Worm (Caenorhabditis elegans) whole organism, late embryonic: ENCODE data around the gene cpr-3.
"Not testable (repeated sequence)": the region's sequence is repeated elsewhere in the genome, so short reads cannot be mapped to it uniquely, and the experiment has no call there.

Experiments used
- K09A11.1 ChIP-seq: sonication (generic microtip); optimal IDR thresholded peaks from 2 replicates; lab custom pipeline; 2017; ENCODE audit warnings: antibody characterized with exemption, mild to moderate bottlenecking, missing genetic modification characterization, missing compliant biosample characterization; ENCODE audit not compliant: insufficient read depth
- ceh-19 ChIP-seq: fragments of 200-800 bp; sonication (Bioruptor generic); optimal IDR thresholded peaks from 2 replicates; lab custom pipeline; 2018; ENCODE audit warnings: mild to moderate bottlenecking, missing genetic modification characterization, missing compliant biosample characterization
- ceh-30 ChIP-seq: fragments of 150-350 bp; optimal IDR thresholded peaks from 2 replicates; lab custom pipeline; 2014; ENCODE audit warnings: missing biosample characterization, missing genetic modification characterization
- ceh-31 ChIP-seq: sonication (generic microtip); optimal IDR thresholded peaks from 2 replicates; lab custom pipeline; 2016; ENCODE audit warnings: missing genetic modification characterization, missing compliant biosample characterization
- ceh-34 ChIP-seq: sonication (generic microtip); optimal IDR thresholded peaks from 2 replicates; lab custom pipeline; 2016; ENCODE audit warnings: mild to moderate bottlenecking, missing genetic modification characterization, missing compliant biosample characterization
- ceh-45 ChIP-seq: fragments of 200-800 bp; sonication (Bioruptor generic); IDR thresholded peaks from 2 replicates; pipeline ENCODE4 v1.3.6; 2022; ENCODE audit warnings: missing genetic modification reagents, missing genetic modification characterization, missing compliant biosample characterization
- ceh-6 ChIP-seq: fragments of 200-800 bp; sonication (Bioruptor generic); optimal IDR thresholded peaks from 2 replicates; lab custom pipeline; 2018; ENCODE audit warnings: mild to moderate bottlenecking, missing genetic modification characterization, missing compliant biosample characterization
- ceh-9 ChIP-seq: sonication (generic microtip); optimal IDR thresholded peaks from 2 replicates; lab custom pipeline; 2016; ENCODE audit warnings: mild to moderate bottlenecking, missing genetic modification characterization, inconsistent platforms, missing compliant biosample characterization
- elt-2 ChIP-seq: sonication (generic microtip); optimal IDR thresholded peaks from 2 replicates; lab custom pipeline; 2016; ENCODE audit warnings: missing genetic modification reagents, missing genetic modification characterization, missing compliant biosample characterization
- elt-4 ChIP-seq: sonication (generic microtip); optimal IDR thresholded peaks from 2 replicates; lab custom pipeline; 2016; ENCODE audit warnings: missing genetic modification characterization, missing compliant biosample characterization
- fkh-6 ChIP-seq: sonication (generic microtip); optimal IDR thresholded peaks from 2 replicates; lab custom pipeline; 2016; ENCODE audit warnings: missing genetic modification characterization, missing compliant biosample characterization
- gmeb-2 ChIP-seq: sonication (generic microtip); optimal IDR thresholded peaks from 2 replicates; lab custom pipeline; 2016; ENCODE audit warnings: missing genetic modification characterization, inconsistent platforms, missing compliant biosample characterization
- hlh-15 ChIP-seq: sonication (generic microtip); optimal IDR thresholded peaks from 2 replicates; lab custom pipeline; 2016; ENCODE audit warnings: missing genetic modification characterization, missing compliant biosample characterization
- hlh-30 ChIP-seq: sonication (generic microtip); optimal IDR thresholded peaks from 2 replicates; lab custom pipeline; 2017; ENCODE audit warnings: antibody characterized with exemption, missing genetic modification characterization, missing compliant biosample characterization; ENCODE audit not compliant: insufficient read depth
- hlh-6 ChIP-seq: sonication (generic microtip); optimal IDR thresholded peaks from 2 replicates; lab custom pipeline; 2016; ENCODE audit warnings: missing genotype, missing genetic modification characterization, missing compliant biosample characterization
- lim-6 ChIP-seq: sonication (generic microtip); optimal IDR thresholded peaks from 2 replicates; lab custom pipeline; 2016; ENCODE audit warnings: missing genetic modification characterization, missing compliant biosample characterization
- mec-3 ChIP-seq: sonication (generic microtip); optimal IDR thresholded peaks from 2 replicates; lab custom pipeline; 2016; ENCODE audit warnings: borderline replicate concordance, missing genetic modification characterization, missing compliant biosample characterization
- nfya-1 ChIP-seq: sonication (generic microtip); optimal IDR thresholded peaks from 2 replicates; lab custom pipeline; 2017; ENCODE audit warnings: missing genetic modification characterization, mild to moderate bottlenecking, missing compliant biosample characterization, antibody characterized with exemption, moderate library complexity
- nhr-232 ChIP-seq: sonication (generic microtip); optimal IDR thresholded peaks from 2 replicates; lab custom pipeline; 2016; ENCODE audit warnings: missing genetic modification characterization, missing compliant biosample characterization
- odd-2 ChIP-seq: sonication (generic microtip); optimal IDR thresholded peaks from 2 replicates; lab custom pipeline; 2017; ENCODE audit warnings: antibody characterized with exemption, mild to moderate bottlenecking, missing genetic modification characterization, missing compliant biosample characterization
- pag-3 ChIP-seq: sonication (generic microtip); optimal IDR thresholded peaks from 2 replicates; lab custom pipeline; 2016; ENCODE audit warnings: missing compliant biosample characterization, missing genetic modification characterization, borderline replicate concordance
- pat-9 ChIP-seq: fragments of 200-800 bp; sonication (Bioruptor generic); optimal IDR thresholded peaks from 2 replicates; lab custom pipeline; 2018; ENCODE audit warnings: mild to moderate bottlenecking, missing genetic modification characterization, moderate library complexity, missing compliant biosample characterization
- pax-1 ChIP-seq: fragments of 150-350 bp; optimal IDR thresholded peaks from 2 replicates; lab custom pipeline; 2014; ENCODE audit warnings: missing biosample characterization, missing genetic modification characterization
- pha-4 ChIP-seq: fragments of 150-350 bp; optimal IDR thresholded peaks from 2 replicates; lab custom pipeline; 2018; ENCODE audit warnings: missing biosample characterization, missing genetic modification reagents, missing genetic modification characterization
- pqm-1 ChIP-seq: sonication (generic microtip); optimal IDR thresholded peaks from 2 replicates; lab custom pipeline; 2016; ENCODE audit warnings: missing genetic modification characterization, missing compliant biosample characterization
- pros-1 ChIP-seq: fragments of 150-350 bp; optimal IDR thresholded peaks from 2 replicates; lab custom pipeline; 2014; ENCODE audit warnings: missing biosample characterization, missing genetic modification reagents, missing genetic modification characterization
- rnt-1 ChIP-seq: sonication (generic microtip); optimal IDR thresholded peaks from 2 replicates; lab custom pipeline; 2016; ENCODE audit warnings: missing genetic modification characterization, missing compliant biosample characterization
- sdc-2 ChIP-seq: sonication (generic microtip); optimal IDR thresholded peaks from 2 replicates; lab custom pipeline; 2016; ENCODE audit warnings: missing genotype, missing genetic modification characterization, missing compliant biosample characterization
- sox-4 ChIP-seq: sonication (generic microtip); optimal IDR thresholded peaks from 2 replicates; lab custom pipeline; 2017; ENCODE audit warnings: mild to moderate bottlenecking, missing genetic modification characterization, inconsistent platforms, missing compliant biosample characterization
- syd-9 ChIP-seq: sonication (generic microtip); optimal IDR thresholded peaks from 2 replicates; lab custom pipeline; 2016; ENCODE audit warnings: mild to moderate bottlenecking, missing genetic modification characterization, moderate library complexity, missing compliant biosample characterization
- tbx-2 ChIP-seq: sonication (generic microtip); optimal IDR thresholded peaks from 2 replicates; lab custom pipeline; 2016; ENCODE audit warnings: missing genetic modification characterization, missing compliant biosample characterization
- unc-3 ChIP-seq, 2 experiments: fragments of 200-800 bp in 1 of 2; sonication (Bioruptor generic) in 1 of 2; sonication (generic microtip) in 1 of 2; conservative IDR thresholded peaks in 1 of 2; optimal IDR thresholded peaks in 1 of 2; 2 replicates each; pipeline versions ENCODE4 v1.3.6 to Lab custom; 2016 to 2022; ENCODE audit warnings: missing compliant biosample characterization in 2 of 2, missing genetic modification characterization in 2 of 2, missing genetic modification reagents in 1 of 2
- unc-55 ChIP-seq: sonication (generic microtip); optimal IDR thresholded peaks from 2 replicates; lab custom pipeline; 2017; ENCODE audit warnings: missing biosample characterization, missing genetic modification reagents, missing genetic modification characterization

The cpr-3 gene

DNA sequence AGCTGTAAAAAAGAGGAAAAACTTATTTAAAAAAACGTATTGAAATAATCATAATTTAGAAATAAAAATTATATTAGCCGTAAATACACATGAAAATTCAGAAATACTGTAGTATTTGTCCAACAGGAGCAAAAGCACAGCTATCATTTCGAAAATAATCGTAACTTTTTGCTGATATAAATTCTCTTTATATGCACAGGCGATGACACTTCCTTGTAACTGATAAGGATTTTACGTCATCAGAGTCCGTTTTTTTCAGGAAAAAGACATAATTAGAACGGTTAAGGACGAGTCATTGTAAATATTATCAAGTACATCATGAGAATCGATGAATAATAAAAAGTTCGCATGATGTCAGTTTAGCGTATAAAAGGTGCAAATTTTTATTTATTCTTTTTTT is 24.9 kb upstream of the cpr-3 start:
- TF ChIP-seq nhr-232 (tag; lab: Kevin White, UChicago): no peak
- TF ChIP-seq elt-2: peak; percentile 85

DNA sequence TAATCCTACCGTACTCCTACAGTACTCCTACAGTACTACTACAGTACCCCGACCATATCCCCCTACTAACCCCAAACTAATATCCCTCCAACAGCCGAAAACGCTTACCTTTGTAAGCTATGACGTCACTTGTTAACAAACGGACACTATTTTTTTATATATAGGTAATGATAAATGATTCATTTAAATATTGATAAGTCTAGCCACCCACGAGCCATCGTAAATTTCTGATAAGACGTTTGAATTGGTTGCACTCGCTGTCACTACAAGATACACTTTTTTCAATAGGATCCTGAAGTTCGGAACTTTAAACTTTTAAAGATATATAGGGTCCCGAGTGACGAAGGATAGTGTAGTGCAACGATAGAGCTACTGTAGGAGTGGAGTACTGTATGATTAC is 24.2 kb upstream of the cpr-3 start, which contains the start of gene nhr-247:
nhr-247 (plus strand) TSS at position 330 of the 400 bp plus-strand sequence.
- TF ChIP-seq pag-3; hlh-30; tbx-2 (tag; lab: Kevin White, UChicago): not testable (repeated sequence)

DNA sequence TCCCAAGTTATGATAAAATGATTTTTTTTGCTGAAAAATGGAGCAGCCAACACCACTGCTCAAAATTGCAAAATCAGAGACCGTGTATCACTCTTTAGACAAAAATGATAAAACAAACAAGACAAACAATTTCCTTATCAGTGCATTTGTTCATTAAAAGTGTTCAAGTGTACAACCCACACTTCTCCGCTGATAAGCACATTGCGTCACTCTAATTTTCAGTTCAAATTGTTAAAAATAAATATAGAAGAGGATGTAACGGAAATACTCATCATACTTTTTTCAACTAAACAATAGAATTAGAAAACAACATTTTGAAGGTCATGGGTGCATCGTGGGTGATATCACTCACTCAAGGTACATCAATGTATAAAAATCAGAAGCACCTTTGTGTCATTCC is 20.1 kb upstream of the cpr-3 start, which contains the start of gene nhr-291:
nhr-291 (plus strand) TSS at position 324 of the 400 bp plus-strand sequence.
- no peak for TF ChIP-seq pha-4 (tag; lab: Kevin White, UChicago)
- no peak for TF ChIP-seq nhr-232 (tag; lab: Kevin White, UChicago)
- no peak for TF ChIP-seq nfya-1 (tag; lab: Kevin White, UChicago)
- TF ChIP-seq sdc-2: no peak
- TF ChIP-seq pqm-1 (tag; lab: Kevin White, UChicago): peak; percentile 40
- peak; percentile 99 for TF ChIP-seq elt-2
- TF ChIP-seq sox-4 (tag; lab: Kevin White, UChicago): no peak
- TF ChIP-seq tbx-2 (tag; lab: Kevin White, UChicago): no peak

DNA sequence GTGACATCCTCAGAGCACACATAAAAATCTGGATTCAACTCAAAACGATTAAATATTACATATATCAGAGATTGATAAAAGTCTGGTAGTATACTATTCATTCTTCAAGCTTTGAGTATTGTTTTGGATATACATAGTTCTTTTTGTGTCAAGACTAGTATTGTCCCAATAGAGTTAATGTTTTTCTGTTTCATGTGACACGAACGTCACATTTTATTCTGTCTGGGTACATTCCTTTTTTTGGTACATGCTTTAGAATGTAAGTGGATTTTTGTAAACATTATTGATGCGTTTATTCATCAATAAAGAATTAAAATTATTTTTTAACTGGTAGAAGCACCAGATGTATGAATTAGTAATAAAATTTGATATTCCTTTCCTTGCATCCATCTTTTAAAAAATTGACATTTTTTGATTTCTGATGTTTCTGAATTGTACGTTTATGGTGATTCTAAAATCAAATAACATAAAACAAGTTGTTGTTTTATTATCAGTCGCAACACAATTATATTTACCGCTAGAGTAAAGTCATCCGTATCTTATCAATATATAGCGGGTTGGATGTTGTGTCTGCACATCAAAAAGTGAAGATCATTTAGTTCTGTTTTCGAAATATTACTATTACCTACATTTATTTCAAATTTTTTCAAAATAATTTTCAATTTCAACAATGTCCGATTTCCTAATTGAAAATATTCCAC is 17.5 kb upstream of the cpr-3 start, which contains the start of the genes srt-22 and nhr-246:
srt-22 (minus strand) TSS at position 101 of the 701 bp plus-strand sequence.
nhr-246 (plus strand) TSS at position 651 of the 701 bp plus-strand sequence.
- no peak for TF ChIP-seq nhr-232 (tag; lab: Kevin White, UChicago)
- TF ChIP-seq rnt-1: no peak
- TF ChIP-seq mec-3: no peak
- no peak for TF ChIP-seq hlh-15
- no peak for TF ChIP-seq lim-6 (tag; lab: Kevin White, UChicago)
- TF ChIP-seq ceh-34 (tag; lab: Kevin White, UChicago): no peak
- TF ChIP-seq ceh-19 (GFP tag; lab: Kevin White, UChicago): no peak
- no peak for TF ChIP-seq K09A11.1 (tag; lab: Kevin White, UChicago)
- TF ChIP-seq ceh-6 (GFP tag; lab: Kevin White, UChicago): no peak
- no peak for TF ChIP-seq unc-55 (GFP tag; lab: Kevin White, UChicago)
- no peak for TF ChIP-seq syd-9
- TF ChIP-seq ceh-30 (tag; lab: Kevin White, UChicago): no peak
- no peak for TF ChIP-seq odd-2 (tag; lab: Kevin White, UChicago)
- no peak for TF ChIP-seq pros-1 (tag; lab: Kevin White, UChicago)
- no peak for TF ChIP-seq ceh-45 (GFP tag; lab: Robert Waterston, UW)
- no peak for TF ChIP-seq pag-3
- no peak for TF ChIP-seq fkh-6
- TF ChIP-seq hlh-30: no peak
- no peak for TF ChIP-seq hlh-6 (tag; lab: Kevin White, UChicago)
- TF ChIP-seq, all 69 proteins: peak for 0

DNA sequence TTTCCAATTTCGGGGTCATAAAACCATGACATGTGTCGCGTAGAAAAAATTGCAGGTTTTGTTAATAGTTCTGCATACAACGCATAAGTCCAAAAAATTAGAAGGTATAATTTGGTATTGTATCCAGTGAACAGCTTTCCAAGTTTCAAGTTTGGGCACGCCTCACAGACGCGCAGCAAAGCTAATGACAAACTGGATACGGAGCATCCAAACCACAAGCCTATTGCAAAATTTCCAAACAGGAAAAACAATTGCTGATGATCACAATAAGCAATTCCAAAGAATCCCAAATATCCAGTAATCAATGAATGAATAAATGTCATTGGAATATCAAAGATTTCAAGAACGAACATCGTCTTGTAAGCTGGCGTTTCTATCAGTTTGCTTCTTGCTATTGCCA is 15.0 kb upstream of the cpr-3 start:
- no peak for TF ChIP-seq ceh-9 (tag; lab: Kevin White, UChicago)
- TF ChIP-seq pha-4 (tag; lab: Kevin White, UChicago): no peak
- no peak for TF ChIP-seq rnt-1
- TF ChIP-seq pat-9 (tag; lab: Kevin White, UChicago): no peak
- TF ChIP-seq elt-4: no peak

DNA sequence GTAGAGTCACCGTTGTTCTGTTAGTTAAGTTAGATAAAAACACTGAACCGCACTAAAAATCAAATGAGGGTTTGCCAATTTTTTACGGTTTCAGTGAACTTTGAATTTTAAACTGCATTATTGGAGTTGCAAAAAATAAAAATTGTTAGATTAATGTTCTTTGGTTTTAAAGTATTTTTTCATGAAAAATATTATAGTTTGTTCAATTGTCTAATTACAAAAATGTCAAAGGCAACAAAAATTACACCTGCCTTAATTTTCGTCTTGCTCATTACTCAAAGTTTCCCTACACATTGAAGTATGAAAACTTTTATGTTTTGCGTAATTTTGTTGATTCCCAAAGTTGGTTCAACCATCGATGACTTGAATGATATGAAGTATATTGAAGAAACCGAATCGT is 12.3 kb upstream of the cpr-3 start, which contains the start of gene irld-62:
irld-62 (plus strand) TSS at position 301 of the 400 bp plus-strand sequence.
- TF ChIP-seq hlh-6 (tag; lab: Kevin White, UChicago): no peak
- no peak for TF ChIP-seq unc-3 (GFP tag; conservative IDR thresholded peaks at IDR 0.05; lab: Robert Waterston, UW)
- no peak for TF ChIP-seq unc-3 (tag; optimal IDR thresholded peaks at IDR 0.05; lab: Kevin White, UChicago)
- no peak for TF ChIP-seq pax-1 (tag; lab: Kevin White, UChicago)
- no peak for TF ChIP-seq gmeb-2 (tag; lab: Kevin White, UChicago)
- no peak for TF ChIP-seq nfya-1 (tag; lab: Kevin White, UChicago)
- no peak for TF ChIP-seq odd-2 (tag; lab: Kevin White, UChicago)
- no peak for TF ChIP-seq syd-9
- no peak for TF ChIP-seq pag-3
- TF ChIP-seq hlh-15: no peak
- no peak for TF ChIP-seq ceh-31 (tag; lab: Kevin White, UChicago)
